Worm (Caenorhabditis elegans) whole organism, L4 larva: Measurements from ENCODE around the gene C52E2.5.
A peak's percentile ranks its signal among the peaks of the same experiment; 100 is the strongest.

Source experiments
- F10B5.3 ChIP-seq: sonication (generic microtip); optimal IDR thresholded peaks from 2 replicates; lab custom pipeline; 2016; ENCODE audit warnings: mild to moderate bottlenecking, missing genetic modification characterization, missing compliant biosample characterization
- F37D6.2 ChIP-seq: sonication (generic microtip); optimal IDR thresholded peaks from 2 replicates; lab custom pipeline; 2016; ENCODE audit warnings: mild to moderate bottlenecking, missing genetic modification characterization, missing compliant biosample characterization
- Y48G9A.11 ChIP-seq: fragments of 200-800 bp; sonication (Bioruptor generic); IDR thresholded peaks from 2 replicates; pipeline ENCODE4 v1.3.6; 2022; ENCODE audit warnings: missing genetic modification reagents, missing genetic modification characterization, missing compliant biosample characterization
- ZK337.2 ChIP-seq: fragments of 200-800 bp; sonication (Bioruptor generic); IDR thresholded peaks from 2 replicates; pipeline ENCODE4 v1.3.6; 2022; ENCODE audit warnings: missing genetic modification reagents, missing genetic modification characterization, missing compliant biosample characterization
- arid-1 ChIP-seq: fragments of 200-800 bp; sonication (Bioruptor generic); conservative IDR thresholded peaks from 2 replicates; pipeline ENCODE4 v1.3.6; 2022; ENCODE audit warnings: missing genetic modification reagents, missing genetic modification characterization, missing compliant biosample characterization
- ceh-20 ChIP-seq: fragments of 200-800 bp; sonication (Bioruptor generic); IDR thresholded peaks from 2 replicates; pipeline ENCODE4 v1.3.6; 2022; ENCODE audit warnings: missing genetic modification reagents, missing genetic modification characterization, missing compliant biosample characterization
- ceh-28 ChIP-seq: fragments of 150-350 bp; optimal IDR thresholded peaks from 2 replicates; lab custom pipeline; 2014; ENCODE audit warnings: missing biosample characterization, missing genetic modification reagents, missing genetic modification characterization
- ceh-62 ChIP-seq: sonication (generic microtip); optimal IDR thresholded peaks from 2 replicates; lab custom pipeline; 2017; ENCODE audit warnings: missing biosample characterization, missing genetic modification characterization
- ceh-82 ChIP-seq: sonication (generic microtip); optimal IDR thresholded peaks from 2 replicates; lab custom pipeline; 2017; ENCODE audit warnings: missing biosample characterization, missing genetic modification characterization
- ces-1 ChIP-seq: fragments of 150-350 bp; sonication (generic microtip); optimal IDR thresholded peaks from 4 replicates; lab custom pipeline; 2014; ENCODE audit warnings: missing biosample characterization, missing genetic modification reagents, missing genetic modification characterization
- ctbp-1 ChIP-seq: fragments of 200-800 bp; sonication (Bioruptor generic); IDR thresholded peaks from 2 replicates; pipeline ENCODE4 v1.3.6; 2022; ENCODE audit warnings: missing genetic modification reagents, missing genetic modification characterization, missing compliant biosample characterization
- daf-8 ChIP-seq: fragments of 200-800 bp; sonication (Bioruptor generic); IDR thresholded peaks from 2 replicates; pipeline ENCODE4 v1.3.6; 2022; ENCODE audit warnings: missing genetic modification characterization, missing compliant biosample characterization
- duxl-1 ChIP-seq: sonication (generic microtip); optimal IDR thresholded peaks from 2 replicates; lab custom pipeline; 2016; ENCODE audit warnings: mild to moderate bottlenecking, missing genetic modification characterization, moderate library complexity, missing compliant biosample characterization; ENCODE audit not compliant: poor library complexity
- egl-43 ChIP-seq: fragments of 200-800 bp; sonication (Bioruptor generic); IDR thresholded peaks from 2 replicates; pipeline ENCODE4 v1.3.6; 2022; ENCODE audit warnings: missing genetic modification reagents, missing genetic modification characterization, missing compliant biosample characterization
- fos-1 ChIP-seq: fragments of 150-350 bp; optimal IDR thresholded peaks from 2 replicates; lab custom pipeline; 2014; ENCODE audit warnings: missing biosample characterization, missing genetic modification characterization
- gei-8 ChIP-seq: fragments of 200-800 bp; sonication (Bioruptor generic); optimal IDR thresholded peaks from 2 replicates; lab custom pipeline; 2018; ENCODE audit warnings: mild to moderate bottlenecking, missing genetic modification characterization, missing compliant biosample characterization
- hif-1 ChIP-seq, 2 experiments: sonication (generic microtip); optimal IDR thresholded peaks; 2 replicates each; lab custom pipeline; 2016 to 2017; ENCODE audit warnings: missing compliant biosample characterization in 2 of 2, missing genetic modification characterization in 2 of 2, missing genetic modification reagents in 2 of 2, missing genotype in 2 of 2, mild to moderate bottlenecking in 1 of 2
- hlh-11 ChIP-seq: fragments of 200-800 bp; sonication (Bioruptor generic); optimal IDR thresholded peaks from 2 replicates; lab custom pipeline; 2018; ENCODE audit warnings: mild to moderate bottlenecking, missing genetic modification characterization, missing compliant biosample characterization
- hlh-30 ChIP-seq: sonication (generic microtip); optimal IDR thresholded peaks from 2 replicates; lab custom pipeline; 2017; ENCODE audit warnings: antibody characterized with exemption, mild to moderate bottlenecking, missing genetic modification characterization, missing compliant biosample characterization; ENCODE audit not compliant: insufficient read depth
- hmg-1.1 ChIP-seq: fragments of 200-800 bp; sonication (Bioruptor generic); IDR thresholded peaks from 2 replicates; pipeline ENCODE4 v1.3.6; 2022; ENCODE audit warnings: missing genetic modification reagents, missing genetic modification characterization, missing compliant biosample characterization
- lim-7 ChIP-seq: fragments of 200-800 bp; sonication (Bioruptor generic); IDR thresholded peaks from 2 replicates; pipeline ENCODE4 v1.3.6; 2022; ENCODE audit warnings: missing genetic modification characterization, missing compliant biosample characterization
- lin-13 ChIP-seq: fragments of 150-350 bp; optimal IDR thresholded peaks from 2 replicates; lab custom pipeline; 2014; ENCODE audit warnings: missing biosample characterization, missing genetic modification reagents, missing genetic modification characterization
- lin-39 ChIP-seq: fragments of 150-350 bp; optimal IDR thresholded peaks from 2 replicates; lab custom pipeline; 2014; ENCODE audit warnings: missing biosample characterization, missing genetic modification reagents, missing genetic modification characterization
- lir-3 ChIP-seq: sonication (generic microtip); optimal IDR thresholded peaks from 2 replicates; lab custom pipeline; 2016; ENCODE audit warnings: mild to moderate bottlenecking, missing genetic modification characterization, missing compliant biosample characterization
- lsy-2 ChIP-seq, 2 experiments: fragments of 150-350 bp in 1 of 2; sonication (generic microtip) in 1 of 2; optimal IDR thresholded peaks; 2 replicates each; lab custom pipeline; 2014 to 2017; ENCODE audit warnings: missing biosample characterization in 2 of 2, missing genetic modification characterization in 2 of 2
- madf-5 ChIP-seq, 2 experiments: fragments of 200-800 bp; sonication (Bioruptor generic); IDR thresholded peaks; 2 replicates each; pipeline ENCODE4 v1.3.6; 2022; ENCODE audit warnings: missing compliant biosample characterization in 2 of 2, missing genetic modification characterization in 2 of 2
- mes-2 ChIP-seq: sonication (generic microtip); optimal IDR thresholded peaks from 2 replicates; lab custom pipeline; 2016; ENCODE audit warnings: missing genotype, mild to moderate bottlenecking, missing genetic modification characterization, missing compliant biosample characterization; ENCODE audit not compliant: poor library complexity, severe bottlenecking
- mxl-2 ChIP-seq: fragments of 200-800 bp; sonication (Bioruptor generic); conservative IDR thresholded peaks from 2 replicates; pipeline ENCODE4 v1.3.6; 2022; ENCODE audit warnings: missing genetic modification reagents, missing genetic modification characterization, missing compliant biosample characterization
- mxl-3 ChIP-seq: fragments of 200-800 bp; sonication (Bioruptor generic); optimal IDR thresholded peaks from 2 replicates; lab custom pipeline; 2018; ENCODE audit warnings: mild to moderate bottlenecking, missing genetic modification characterization, missing compliant biosample characterization
- nhr-102 ChIP-seq: sonication (generic microtip); optimal IDR thresholded peaks from 2 replicates; lab custom pipeline; 2016; ENCODE audit warnings: mild to moderate bottlenecking, missing genetic modification characterization, moderate library complexity, missing compliant biosample characterization
- nhr-11 ChIP-seq: fragments of 150-350 bp; optimal IDR thresholded peaks from 2 replicates; lab custom pipeline; 2014; ENCODE audit warnings: missing biosample characterization, missing genetic modification characterization
- nhr-111 ChIP-seq: fragments of 200-800 bp; sonication (Bioruptor generic); optimal IDR thresholded peaks from 2 replicates; lab custom pipeline; 2018; ENCODE audit warnings: mild to moderate bottlenecking, missing genetic modification characterization, missing compliant biosample characterization
- nhr-48 ChIP-seq: sonication (generic microtip); optimal IDR thresholded peaks from 2 replicates; lab custom pipeline; 2016; ENCODE audit warnings: mild to moderate bottlenecking, missing genetic modification characterization, missing compliant biosample characterization
- rbr-2 ChIP-seq: sonication (generic microtip); optimal IDR thresholded peaks from 2 replicates; lab custom pipeline; 2016; ENCODE audit warnings: missing genotype, missing genetic modification characterization, missing compliant biosample characterization
- set-16 ChIP-seq: fragments of 200-800 bp; sonication (Bioruptor generic); IDR thresholded peaks from 2 replicates; pipeline ENCODE4 v1.3.6; 2022; ENCODE audit warnings: missing genetic modification reagents, missing genetic modification characterization, missing compliant biosample characterization
- skn-1 ChIP-seq: fragments of 150-350 bp; optimal IDR thresholded peaks from 2 replicates; lab custom pipeline; 2014; ENCODE audit warnings: missing biosample characterization, missing genetic modification characterization
- snpc-1.2 ChIP-seq: fragments of 200-800 bp; sonication (Bioruptor generic); IDR thresholded peaks from 2 replicates; pipeline ENCODE4 v1.3.6; 2022; ENCODE audit warnings: missing genetic modification reagents, missing genetic modification characterization, missing compliant biosample characterization
- snpc-4 ChIP-seq: fragments of 150-350 bp; optimal IDR thresholded peaks from 2 replicates; lab custom pipeline; 2014; ENCODE audit warnings: missing biosample characterization, missing genetic modification characterization
- tra-1 ChIP-seq: fragments of 200-800 bp; sonication (Bioruptor generic); IDR thresholded peaks from 2 replicates; pipeline ENCODE4 v1.3.6; 2022; ENCODE audit warnings: missing genetic modification reagents, missing genetic modification characterization, missing compliant biosample characterization
- zip-11 ChIP-seq: fragments of 200-800 bp; sonication (Bioruptor generic); IDR thresholded peaks from 2 replicates; pipeline ENCODE4 v1.3.6; 2022; ENCODE audit warnings: missing genetic modification characterization, missing compliant biosample characterization

Gene C52E2.5

DNA sequence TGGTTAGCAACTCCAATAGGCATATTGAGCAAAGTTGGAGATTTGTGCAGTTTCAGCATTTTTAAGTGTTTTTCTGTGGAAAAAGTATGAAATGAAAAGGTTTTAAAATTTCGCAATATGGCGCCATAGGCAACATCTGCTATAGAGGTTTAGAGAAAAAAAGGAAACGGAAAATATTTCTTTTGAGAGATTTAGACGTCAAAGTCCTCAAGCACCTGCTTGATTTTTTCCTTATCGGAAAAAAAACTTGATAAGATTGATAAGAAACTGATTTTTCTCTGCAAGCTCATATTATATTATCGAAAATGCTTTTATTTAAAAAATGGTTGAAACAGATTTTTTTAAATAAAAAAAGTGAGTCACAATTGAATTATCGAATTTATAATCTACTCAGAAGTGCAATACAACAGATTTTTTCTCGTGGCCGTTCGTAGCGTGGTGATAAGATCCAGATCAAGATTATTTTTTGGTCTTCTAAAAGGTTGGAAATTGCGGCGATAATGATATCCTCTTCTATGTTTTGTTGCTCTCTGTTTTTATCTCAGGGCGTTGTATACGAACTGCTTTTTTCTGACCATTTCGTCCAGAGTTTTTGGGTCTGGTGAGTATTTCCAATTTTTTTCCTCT lies 22.7 kb downstream of the C52E2.5 start, which contains the start of gene fbxc-19 (continued):
- TF ChIP-seq mxl-3 (GFP tag; lab: Kevin White, UChicago) (peak; percentile 14), ctbp-1 (GFP tag; lab: Robert Waterston, UW) (no peak), nhr-102 (tag; lab: Kevin White, UChicago) (peak; percentile 50), mes-2 (tag; lab: Kevin White, UChicago) (peak; percentile 47), hif-1 (tag; optimal IDR thresholded peaks at IDR 0.05; lab: Kevin White, UChicago) (no peak), lir-3 (tag; lab: Kevin White, UChicago) (no peak), nhr-111 (no peak), hlh-30 (tag; lab: Kevin White, UChicago) (peak; percentile 69), ceh-62 (no peak), hlh-11 (tag; lab: Kevin White, UChicago) (peak; percentile 95), nhr-48 (tag; lab: Kevin White, UChicago) (peak; percentile 31)
- TF ChIP-seq, all 104 proteins: peak for 23

DNA sequence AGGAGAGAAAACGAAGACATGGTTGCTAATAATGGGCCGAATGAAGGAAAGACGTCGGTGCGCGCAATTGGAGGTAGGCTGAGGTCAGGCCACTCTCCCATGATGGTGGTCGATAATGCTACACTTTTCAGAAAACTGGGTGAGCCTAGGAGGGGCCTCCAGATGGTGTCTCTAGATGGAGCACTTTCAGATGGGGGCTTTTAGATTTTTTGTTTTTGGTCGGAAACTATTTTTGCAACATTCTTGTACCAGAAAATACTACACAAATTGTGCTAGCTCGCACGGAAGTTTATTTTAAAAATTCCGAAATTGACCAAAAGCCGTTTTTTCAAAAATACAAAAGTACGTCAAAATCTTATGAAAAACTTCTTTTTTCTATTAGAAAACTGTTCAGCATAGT lies 24.4 kb downstream of the C52E2.5 start, which contains the start of gene fbxb-10:
fbxb-10 (minus strand) TSS at position 101 of the 400 bp plus-strand sequence.
- TF ChIP-seq ceh-20 (GFP tag; lab: Robert Waterston, UW) = no peak
- no peak for TF ChIP-seq egl-43
- TF ChIP-seq tra-1 (GFP tag; lab: Robert Waterston, UW) = no peak
- no peak for TF ChIP-seq lsy-2 (tag; optimal IDR thresholded peaks at IDR 0.05; lab: Kevin White, UChicago)
- no peak for TF ChIP-seq madf-5 (GFP tag; IDR thresholded peaks at IDR 0.05; lab: Robert Waterston, UW)
- TF ChIP-seq hif-1 (tag; optimal IDR thresholded peaks at IDR 0.05; lab: Kevin White, UChicago) = no peak
- TF ChIP-seq arid-1 (GFP tag; lab: Robert Waterston, UW) = 0 out of 2 replicates have a peak, but pooled peaks have one; percentile 9

DNA sequence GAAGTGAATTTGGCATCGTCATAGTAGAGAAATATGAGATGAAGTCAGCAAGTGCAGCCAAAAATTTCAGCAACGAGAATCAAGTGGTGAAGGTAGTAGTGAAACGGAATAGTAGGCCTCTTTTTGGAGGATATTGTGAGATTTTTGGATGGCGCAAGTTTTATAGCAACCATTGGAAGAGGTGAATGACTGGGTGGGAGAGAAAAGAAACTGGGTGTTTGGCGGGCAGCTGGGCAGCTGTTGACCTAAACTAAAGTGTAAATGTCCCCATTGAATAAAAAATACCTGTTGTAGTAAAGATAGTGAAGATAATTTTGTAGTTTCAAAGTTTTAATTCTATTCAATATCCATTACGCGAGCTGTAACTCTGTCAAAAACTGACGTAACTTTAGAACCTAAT lies 26.7 kb downstream of the C52E2.5 start:
- no peak for TF ChIP-seq hif-1 (tag; optimal IDR thresholded peaks at IDR 0.05; lab: Kevin White, UChicago)
- no peak for TF ChIP-seq lim-7
- no peak for TF ChIP-seq mxl-2
- TF ChIP-seq F37D6.2 (tag; lab: Kevin White, UChicago) = no peak
- no peak for TF ChIP-seq skn-1 (tag; lab: Kevin White, UChicago)
- no peak for TF ChIP-seq ZK337.2 (GFP tag; lab: Robert Waterston, UW)
- TF ChIP-seq arid-1 (GFP tag; lab: Robert Waterston, UW) = no peak
- TF ChIP-seq fos-1 (tag; lab: Kevin White, UChicago) = no peak
- no peak for TF ChIP-seq ceh-62
- no peak for TF ChIP-seq gei-8 (GFP tag; lab: Kevin White, UChicago)
- no peak for TF ChIP-seq zip-11 (GFP tag; lab: Robert Waterston, UW)
- TF ChIP-seq lin-13 (GFP tag; lab: Kevin White, UChicago) = no peak
- TF ChIP-seq snpc-1.2 (GFP tag; lab: Robert Waterston, UW) = no peak

DNA sequence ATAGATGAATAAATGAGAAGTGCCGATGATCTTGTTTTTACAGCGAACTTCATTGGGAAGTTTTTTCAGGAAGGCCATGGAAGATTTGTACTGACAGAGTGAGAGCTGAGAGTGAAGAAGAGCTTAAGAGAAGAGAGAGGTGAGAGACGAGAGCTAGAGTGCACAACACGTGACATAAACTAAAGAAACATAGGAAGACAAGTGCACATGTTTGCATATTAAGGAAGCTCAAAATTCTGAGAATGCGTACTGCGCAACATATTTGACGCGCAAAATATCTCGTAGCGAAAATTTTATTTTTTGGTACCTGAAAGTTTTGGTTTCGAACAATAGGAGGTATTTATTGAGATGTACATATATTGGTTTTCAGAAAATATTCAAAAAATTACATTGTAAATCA lies 34.5 kb downstream of the C52E2.5 start, which contains the start of gene C08F1.8:
C08F1.8 (minus strand) TSS at position 101 of the 400 bp plus-strand sequence.
- TF ChIP-seq snpc-4 (no peak), ceh-28 (tag; lab: Kevin White, UChicago) (no peak), Y48G9A.11 (GFP tag; lab: Robert Waterston, UW) (no peak), hmg-1.1 (GFP tag; lab: Robert Waterston, UW) (no peak), fos-1 (tag; lab: Kevin White, UChicago) (no peak), duxl-1 (tag; lab: Kevin White, UChicago) (no peak), nhr-11 (tag; lab: Kevin White, UChicago) (no peak), set-16 (GFP tag; lab: Robert Waterston, UW) (no peak), rbr-2 (tag; lab: Kevin White, UChicago) (no peak), ces-1 (GFP tag; lab: Kevin White, UChicago) (no peak), daf-8 (no peak), F10B5.3 (tag; lab: Kevin White, UChicago) (no peak), lin-39 (tag; lab: Kevin White, UChicago) (no peak), ceh-82 (tag; lab: Kevin White, UChicago) (no peak), lim-7 (no peak)
